Worm (Caenorhabditis elegans) whole organism, L1 larva: Measurements from ENCODE around the gene dtmk-1.

Experiments used
- C04F5.9 ChIP-seq: sonication (generic microtip); optimal IDR thresholded peaks from 2 replicates; lab custom pipeline; 2016; ENCODE audit warnings: missing genetic modification characterization, missing compliant biosample characterization
- F16B12.6 ChIP-seq: fragments of 150-350 bp; optimal IDR thresholded peaks from 2 replicates; lab custom pipeline; 2014; ENCODE audit warnings: missing biosample characterization, missing genetic modification characterization
- alr-1 ChIP-seq: fragments of 200-800 bp; sonication (Bioruptor generic); optimal IDR thresholded peaks from 2 replicates; lab custom pipeline; 2018; ENCODE audit warnings: borderline replicate concordance, mild to moderate bottlenecking, missing genetic modification characterization, missing compliant biosample characterization
- aly-2 ChIP-seq: fragments of 150-350 bp; optimal IDR thresholded peaks from 2 replicates; lab custom pipeline; 2014; ENCODE audit warnings: missing biosample characterization, missing genetic modification characterization
- ama-1 ChIP-seq: fragments of 150-350 bp; optimal IDR thresholded peaks from 2 replicates; lab custom pipeline; 2014
- blmp-1 ChIP-seq: fragments of 150-350 bp; optimal IDR thresholded peaks from 2 replicates; lab custom pipeline; 2014; ENCODE audit warnings: missing biosample characterization, missing genetic modification characterization
- ceh-82 ChIP-seq, 3 experiments: fragments of 150-350 bp in 1 of 3; sonication (generic microtip) in 2 of 3; optimal IDR thresholded peaks; 2 replicates each; lab custom pipeline; 2014 to 2017; ENCODE audit warnings: missing biosample characterization in 3 of 3, missing genetic modification characterization in 3 of 3
- ceh-90 ChIP-seq: sonication (generic microtip); optimal IDR thresholded peaks from 2 replicates; lab custom pipeline; 2016; ENCODE audit warnings: missing genetic modification characterization, missing compliant biosample characterization
- dpl-1 ChIP-seq, 3 experiments: fragments of 150-350 bp in 2 of 3; sonication (generic microtip) in 1 of 3; optimal IDR thresholded peaks; 2 replicates each; lab custom pipeline; 2014 to 2017; ENCODE audit warnings: missing biosample characterization in 3 of 3, missing genetic modification characterization in 3 of 3, missing genetic modification reagents in 3 of 3
- dsc-1 ChIP-seq: sonication (generic microtip); optimal IDR thresholded peaks from 2 replicates; lab custom pipeline; 2016; ENCODE audit warnings: mild to moderate bottlenecking, missing genetic modification characterization, missing compliant biosample characterization
- efl-1 ChIP-seq, 4 experiments: fragments of 150-350 bp; optimal IDR thresholded peaks in 3 of 4; peaks in 1 of 4; 1 replicate in 1 of 4; 2 replicates in 3 of 4; lab custom pipeline; 2014; ENCODE audit warnings: missing biosample characterization in 2 of 4, missing genetic modification characterization in 2 of 4, missing genetic modification reagents in 2 of 4
- efl-3 ChIP-seq: fragments of 200-800 bp; sonication (Bioruptor generic); optimal IDR thresholded peaks from 2 replicates; lab custom pipeline; 2018; ENCODE audit warnings: mild to moderate bottlenecking, missing genetic modification characterization, missing compliant biosample characterization
- egl-13 ChIP-seq: sonication (generic microtip); optimal IDR thresholded peaks from 2 replicates; lab custom pipeline; 2016; ENCODE audit warnings: missing genotype, missing genetic modification reagents, missing genetic modification characterization, missing compliant biosample characterization
- egl-27 ChIP-seq, 2 experiments: fragments of 150-350 bp in 1 of 2; sonication (generic microtip); optimal IDR thresholded peaks; 3 replicates each; lab custom pipeline; 2017 to 2018; ENCODE audit warnings: missing biosample characterization in 2 of 2, missing genetic modification characterization in 2 of 2, missing genetic modification reagents in 2 of 2
- elt-3 ChIP-seq, 6 experiments: fragments of 150-350 bp in 1 of 6; sonication (generic microtip); optimal IDR thresholded peaks; 2 replicates each; lab custom pipeline; 2017 to 2018; ENCODE audit warnings: missing biosample characterization in 6 of 6, missing genetic modification characterization in 6 of 6, inconsistent platforms in 1 of 6
- fkh-10 ChIP-seq: sonication (generic microtip); optimal IDR thresholded peaks from 2 replicates; lab custom pipeline; 2017; ENCODE audit warnings: missing biosample characterization, missing genetic modification reagents, missing genetic modification characterization
- grh-1 ChIP-seq: fragments of 200-800 bp; sonication (Bioruptor generic); IDR thresholded peaks from 2 replicates; pipeline ENCODE4 v1.3.6; 2022; ENCODE audit warnings: missing genetic modification reagents, missing genetic modification characterization, missing compliant biosample characterization
- hlh-17 ChIP-seq: fragments of 200-800 bp; sonication (Bioruptor generic); optimal IDR thresholded peaks from 2 replicates; lab custom pipeline; 2018; ENCODE audit warnings: missing genetic modification characterization, mild to moderate bottlenecking, missing compliant biosample characterization, moderate library complexity, borderline replicate concordance
- hlh-4 ChIP-seq: sonication (generic microtip); optimal IDR thresholded peaks from 2 replicates; lab custom pipeline; 2016; ENCODE audit warnings: mild to moderate bottlenecking, missing genetic modification characterization, missing compliant biosample characterization
- lin-13 ChIP-seq: fragments of 150-350 bp; optimal IDR thresholded peaks from 2 replicates; lab custom pipeline; 2014; ENCODE audit warnings: missing biosample characterization, missing genetic modification reagents, missing genetic modification characterization
- lin-35 ChIP-seq, 2 experiments: fragments of 150-350 bp; optimal IDR thresholded peaks; 2 replicates each; lab custom pipeline; 2014; ENCODE audit warnings: missing biosample characterization in 2 of 2, missing genetic modification characterization in 2 of 2, missing genetic modification reagents in 2 of 2
- lir-3 ChIP-seq: sonication (generic microtip); optimal IDR thresholded peaks from 2 replicates; lab custom pipeline; 2016; ENCODE audit warnings: mild to moderate bottlenecking, missing genetic modification characterization, moderate library complexity, missing compliant biosample characterization; ENCODE audit not compliant: poor library complexity
- lsy-2 ChIP-seq, 2 experiments: fragments of 150-350 bp; optimal IDR thresholded peaks; 2 replicates each; lab custom pipeline; 2014; ENCODE audit warnings: missing biosample characterization in 2 of 2, missing genetic modification characterization in 2 of 2
- mef-2 ChIP-seq: fragments of 150-350 bp; optimal IDR thresholded peaks from 2 replicates; lab custom pipeline; 2014; ENCODE audit warnings: missing biosample characterization, missing genetic modification characterization
- mep-1 ChIP-seq: fragments of 150-350 bp; optimal IDR thresholded peaks from 2 replicates; lab custom pipeline; 2014; ENCODE audit warnings: missing biosample characterization, missing genetic modification characterization
- nhr-11 ChIP-seq: fragments of 150-350 bp; optimal IDR thresholded peaks from 2 replicates; lab custom pipeline; 2014; ENCODE audit warnings: missing biosample characterization, missing genetic modification characterization
- nhr-12 ChIP-seq: sonication (generic microtip); optimal IDR thresholded peaks from 2 replicates; lab custom pipeline; 2017; ENCODE audit warnings: missing biosample characterization, missing genetic modification characterization
- nhr-19 ChIP-seq: fragments of 200-800 bp; sonication (Bioruptor generic); conservative IDR thresholded peaks from 2 replicates; pipeline ENCODE4 v1.3.6; 2022; ENCODE audit warnings: missing genetic modification characterization, missing compliant biosample characterization
- nhr-20 ChIP-seq: sonication (generic microtip); optimal IDR thresholded peaks from 2 replicates; lab custom pipeline; 2016; ENCODE audit warnings: mild to moderate bottlenecking, missing genetic modification characterization, missing compliant biosample characterization
- nhr-237 ChIP-seq: fragments of 150-350 bp; optimal IDR thresholded peaks from 2 replicates; lab custom pipeline; 2014; ENCODE audit warnings: missing biosample characterization, missing genetic modification characterization
- nhr-47 ChIP-seq: sonication (generic microtip); optimal IDR thresholded peaks from 2 replicates; lab custom pipeline; 2016; ENCODE audit warnings: mild to moderate bottlenecking, missing genetic modification characterization, moderate library complexity, missing compliant biosample characterization
- nhr-71 ChIP-seq: sonication (generic microtip); optimal IDR thresholded peaks from 2 replicates; lab custom pipeline; 2016; ENCODE audit warnings: mild to moderate bottlenecking, missing genetic modification characterization, moderate library complexity, missing compliant biosample characterization
- nhr-76 ChIP-seq: sonication (generic microtip); optimal IDR thresholded peaks from 2 replicates; lab custom pipeline; 2017; ENCODE audit warnings: missing biosample characterization, missing genetic modification characterization
- nhr-85 ChIP-seq: sonication (generic microtip); peaks from one replicate; lab custom pipeline; 2016; ENCODE audit warnings: missing genetic modification characterization, inconsistent platforms, missing compliant biosample characterization
- nhr-90 ChIP-seq: sonication (generic microtip); optimal IDR thresholded peaks from 2 replicates; lab custom pipeline; 2016; ENCODE audit warnings: mild to moderate bottlenecking, missing genetic modification characterization, missing compliant biosample characterization; ENCODE audit not compliant: poor library complexity
- pqm-1 ChIP-seq: sonication (generic microtip); optimal IDR thresholded peaks from 3 replicates; lab custom pipeline; 2017; ENCODE audit warnings: missing biosample characterization, missing genetic modification characterization
- rnt-1 ChIP-seq: sonication (generic microtip); optimal IDR thresholded peaks from 2 replicates; lab custom pipeline; 2016; ENCODE audit warnings: mild to moderate bottlenecking, missing genetic modification characterization, moderate library complexity, missing compliant biosample characterization
- snpc-4 ChIP-seq: fragments of 150-350 bp; optimal IDR thresholded peaks from 2 replicates; lab custom pipeline; 2014; ENCODE audit warnings: missing biosample characterization, missing genetic modification characterization
- snu-23 ChIP-seq: sonication (generic microtip); optimal IDR thresholded peaks from 2 replicates; lab custom pipeline; 2016; ENCODE audit warnings: missing genetic modification characterization, missing compliant biosample characterization
- tbx-2 ChIP-seq: sonication (generic microtip); optimal IDR thresholded peaks from 2 replicates; lab custom pipeline; 2016; ENCODE audit warnings: missing genetic modification characterization, missing compliant biosample characterization
- unc-130 ChIP-seq: fragments of 150-350 bp; optimal IDR thresholded peaks from 2 replicates; lab custom pipeline; 2017; ENCODE audit warnings: missing biosample characterization, missing genetic modification characterization, inconsistent platforms
- unc-86 ChIP-seq: sonication (generic microtip); optimal IDR thresholded peaks from 2 replicates; lab custom pipeline; 2016; ENCODE audit warnings: missing genetic modification characterization, missing compliant biosample characterization
- unc-98 ChIP-seq: fragments of 200-800 bp; sonication (Bioruptor generic); IDR thresholded peaks from 2 replicates; pipeline ENCODE4 v1.3.6; 2022; ENCODE audit warnings: missing genetic modification characterization, missing compliant biosample characterization
- xbp-1 ChIP-seq: sonication (generic microtip); optimal IDR thresholded peaks from 2 replicates; lab custom pipeline; 2016; ENCODE audit warnings: missing genetic modification characterization, missing compliant biosample characterization

Gene dtmk-1

DNA sequence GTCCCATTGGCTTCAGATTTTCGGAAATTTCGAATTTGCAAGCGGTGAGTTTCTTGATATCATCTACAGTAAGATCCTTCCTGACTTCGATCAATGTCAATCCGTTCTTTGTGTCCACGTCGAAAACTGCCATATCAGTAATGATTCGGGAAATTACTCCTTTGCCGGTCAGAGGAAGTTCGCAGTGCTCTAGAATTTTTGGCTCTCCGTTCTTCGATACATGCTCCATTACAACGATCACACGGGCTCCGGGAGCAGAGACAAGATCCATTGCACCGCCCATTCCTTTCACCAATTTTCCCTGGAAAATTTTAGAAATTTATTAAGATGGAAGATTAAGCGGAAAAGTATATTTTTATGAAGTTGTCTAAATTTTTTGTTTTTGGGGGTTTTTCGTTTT, 32.3 kb downstream of the dtmk-1 start:
- TF ChIP-seq nhr-12 (tag; lab: Kevin White, UChicago) (no peak), hlh-17 (peak; percentile 28), ama-1 (no peak), nhr-90 (tag; lab: Kevin White, UChicago) (no peak), unc-86 (tag; lab: Kevin White, UChicago) (no peak)

- TF ChIP-seq unc-130 (no peak), nhr-237 (tag; lab: Kevin White, UChicago) (no peak), nhr-90 (tag; lab: Kevin White, UChicago) (peak; percentile 58), nhr-76 (no peak), ama-1 (peak; percentile 77), hlh-4 (no peak), snpc-4 (tag; lab: Kevin White, UChicago) (no peak), mef-2 (tag; lab: Kevin White, UChicago) (no peak), hlh-17 (peak; percentile 24), snu-23 (peak; percentile 48), efl-3 (GFP tag; lab: Kevin White, UChicago) (no peak), egl-27 (tag; optimal IDR thresholded peaks at IDR 0.05; lab: Kevin White, UChicago) (no peak), efl-1 (optimal IDR thresholded peaks at IDR 0.05; lab: Kevin White, UChicago) (no peak), efl-1 (GFP tag; optimal IDR thresholded peaks at IDR 0.05 in 1 of 2; lab: Kevin White, UChicago) (peak in 1 of 2 experiments; percentile 88), C04F5.9 (tag; lab: Kevin White, UChicago) (no peak), lin-13 (GFP tag; lab: Kevin White, UChicago) (no peak), dpl-1 (GFP tag; optimal IDR thresholded peaks at IDR 0.05; lab: Kevin White, UChicago) (peak in 1 of 3 experiments; percentile 4), rnt-1 (tag; lab: Kevin White, UChicago) (peak; percentile 54), xbp-1 (no peak), nhr-11 (tag; lab: Kevin White, UChicago) (no peak), nhr-71 (tag; lab: Kevin White, UChicago) (peak; percentile 42), nhr-47 (tag; lab: Kevin White, UChicago) (peak; percentile 48), dsc-1 (no peak), tbx-2 (no peak), nhr-85 (tag; lab: Kevin White, UChicago) (peak; percentile 74), nhr-20 (tag; lab: Kevin White, UChicago) (peak; percentile 14), unc-98 (no peak), mep-1 (no peak), blmp-1 (tag; lab: Kevin White, UChicago) (no peak), alr-1 (tag; lab: Kevin White, UChicago) (no peak), pqm-1 (tag; lab: Kevin White, UChicago) (no peak), aly-2 (tag; lab: Kevin White, UChicago) (peak; percentile 59), grh-1 (GFP tag; lab: Robert Waterston, UW) (no peak), F16B12.6 (tag; lab: Kevin White, UChicago) (no peak), ceh-90 (tag; lab: Kevin White, UChicago) (no peak), ceh-82 (tag; optimal IDR thresholded peaks at IDR 0.05; lab: Kevin White, UChicago) (no peak), nhr-12 (tag; lab: Kevin White, UChicago) (no peak), egl-13 (no peak), fkh-10 (GFP tag; lab: Kevin White, UChicago) (no peak), elt-3 (tag; optimal IDR thresholded peaks at IDR 0.05; lab: Kevin White, UChicago) (no peak), lin-35 (GFP tag; optimal IDR thresholded peaks at IDR 0.05; lab: Kevin White, UChicago) (peak in 1 of 2 experiments; percentile 1), nhr-19 (GFP tag; lab: Robert Waterston, UW) (no peak; the same call in none of the 2 replicates), lir-3 (tag; lab: Kevin White, UChicago) (no peak), lsy-2 (tag; optimal IDR thresholded peaks at IDR 0.05; lab: Kevin White, UChicago) (no peak)
Observed at ce11 chrII:9933947-9934383, 32.9 kb downstream of the dtmk-1 start.
